Worm (Caenorhabditis elegans): ENCODE results near the gene srx-131.

DNA sequence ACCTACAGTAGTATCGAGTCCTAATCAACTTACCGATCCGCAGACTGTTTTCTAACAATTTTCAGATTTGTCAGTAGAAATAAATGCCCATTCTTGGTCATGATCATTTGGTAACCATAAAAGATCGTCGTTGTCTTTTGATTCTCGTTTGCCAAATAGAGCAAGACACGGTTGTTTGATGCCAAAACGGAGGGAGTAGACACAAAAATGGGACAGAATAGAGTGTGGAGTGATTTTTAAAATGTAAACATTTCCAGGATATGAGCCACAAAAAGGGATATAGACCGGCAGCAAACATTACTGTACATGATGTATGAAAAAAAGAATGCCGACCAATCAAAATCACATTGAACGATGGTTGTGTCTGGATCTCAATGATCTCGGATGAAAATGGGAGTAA, 28.4 kb upstream of the srx-131 start, which contains the start of gene F55B12.2:
- TF ChIP-seq skn-1 (tag; optimal IDR thresholded peaks at IDR 0.05) (no peak), nhr-11 (tag; optimal IDR thresholded peaks at IDR 0.05) (no peak), dmd-4 (tag; optimal IDR thresholded peaks at IDR 0.05) (no peak), crh-2 (tag; optimal IDR thresholded peaks at IDR 0.05) (no peak), ZK546.5 (tag; optimal IDR thresholded peaks at IDR 0.05) (no peak), fos-1 (tag; optimal IDR thresholded peaks at IDR 0.05) (no peak), nhr-77 (tag; optimal IDR thresholded peaks at IDR 0.05) (no peak), ztf-11 (tag; optimal IDR thresholded peaks at IDR 0.05) (no peak), ama-1 (optimal IDR thresholded peaks at IDR 0.05) (no peak), elt-3 (tag; optimal IDR thresholded peaks at IDR 0.05) (no peak)
